Worm (Caenorhabditis elegans) whole organism, mixed stage, embryonic: ENCODE measurements around the gene C16A3.6.

Experiments
- blmp-1 ChIP-seq: fragments of 150-350 bp; optimal IDR thresholded peaks from 2 replicates; lab custom pipeline; 2014; ENCODE audit warnings: missing biosample characterization, missing genetic modification characterization
- ceh-39 ChIP-seq: fragments of 150-350 bp; optimal IDR thresholded peaks from 2 replicates; lab custom pipeline; 2014; ENCODE audit warnings: missing biosample characterization, missing genetic modification characterization
- ceh-43 ChIP-seq: fragments of 200-800 bp; sonication (Bioruptor generic); optimal IDR thresholded peaks from 2 replicates; lab custom pipeline; 2018; ENCODE audit warnings: mild to moderate bottlenecking, missing genetic modification characterization, moderate library complexity, missing compliant biosample characterization
- ceh-83 ChIP-seq: fragments of 200-800 bp; sonication (Bioruptor generic); optimal IDR thresholded peaks from 2 replicates; lab custom pipeline; 2018; ENCODE audit warnings: mild to moderate bottlenecking, missing genetic modification characterization, missing compliant biosample characterization
- ces-1 ChIP-seq: fragments of 150-350 bp; optimal IDR thresholded peaks from 2 replicates; lab custom pipeline; 2014; ENCODE audit warnings: missing biosample characterization, missing genetic modification reagents, missing genetic modification characterization
- drap-1 ChIP-seq: fragments of 200-800 bp; sonication (Bioruptor generic); optimal IDR thresholded peaks from 3 replicates; lab custom pipeline; 2018; ENCODE audit warnings: mild to moderate bottlenecking, missing genetic modification characterization, missing compliant biosample characterization
- elt-1 ChIP-seq: sonication (generic microtip); optimal IDR thresholded peaks from 2 replicates; lab custom pipeline; 2017; ENCODE audit warnings: missing genetic modification characterization, mild to moderate bottlenecking, missing compliant biosample characterization, antibody characterized with exemption, moderate library complexity, borderline replicate concordance; ENCODE audit not compliant: insufficient read depth
- elt-3 ChIP-seq: fragments of 150-350 bp; optimal IDR thresholded peaks from 2 replicates; lab custom pipeline; 2014; ENCODE audit warnings: missing biosample characterization, missing genetic modification characterization
- flh-1 ChIP-seq: fragments of 200-800 bp; sonication (Bioruptor generic); optimal IDR thresholded peaks from 2 replicates; lab custom pipeline; 2018; ENCODE audit warnings: mild to moderate bottlenecking, missing genetic modification characterization, moderate library complexity, missing compliant biosample characterization
- ham-2 ChIP-seq: fragments of 200-800 bp; sonication (Bioruptor generic); optimal IDR thresholded peaks from 2 replicates; lab custom pipeline; 2018; ENCODE audit warnings: mild to moderate bottlenecking, missing genetic modification characterization, missing compliant biosample characterization
- hlh-1 ChIP-seq: fragments of 150-350 bp; optimal IDR thresholded peaks from 2 replicates; lab custom pipeline; 2014; ENCODE audit warnings: missing biosample characterization, missing genetic modification reagents, missing genetic modification characterization
- lin-13 ChIP-seq: fragments of 150-350 bp; optimal IDR thresholded peaks from 2 replicates; lab custom pipeline; 2014; ENCODE audit warnings: missing biosample characterization, missing genetic modification characterization
- lin-32 ChIP-seq: fragments of 200-800 bp; sonication (Bioruptor generic); optimal IDR thresholded peaks from 2 replicates; lab custom pipeline; 2018; ENCODE audit warnings: mild to moderate bottlenecking, missing genetic modification characterization, missing compliant biosample characterization
- lsy-2 ChIP-seq: fragments of 150-350 bp; optimal IDR thresholded peaks from 2 replicates; lab custom pipeline; 2014; ENCODE audit warnings: missing biosample characterization, missing genetic modification characterization
- mab-5 ChIP-seq: fragments of 150-350 bp; optimal IDR thresholded peaks from 2 replicates; lab custom pipeline; 2014; ENCODE audit warnings: missing biosample characterization, missing genetic modification characterization
- mep-1 ChIP-seq: fragments of 150-350 bp; optimal IDR thresholded peaks from 2 replicates; lab custom pipeline; 2017; ENCODE audit warnings: missing biosample characterization, missing genetic modification reagents, missing genetic modification characterization, inconsistent platforms
- mls-2 ChIP-seq: sonication (generic microtip); optimal IDR thresholded peaks from 2 replicates; lab custom pipeline; 2016; ENCODE audit warnings: mild to moderate bottlenecking, missing genetic modification characterization, moderate library complexity, missing compliant biosample characterization
- nhr-12 ChIP-seq: fragments of 150-350 bp; optimal IDR thresholded peaks from 2 replicates; lab custom pipeline; 2014; ENCODE audit warnings: missing biosample characterization, missing genetic modification characterization
- nhr-2 ChIP-seq: fragments of 150-350 bp; optimal IDR thresholded peaks from 2 replicates; lab custom pipeline; 2014; ENCODE audit warnings: missing biosample characterization, missing genetic modification characterization
- nhr-237 ChIP-seq: fragments of 150-350 bp; optimal IDR thresholded peaks from 2 replicates; lab custom pipeline; 2014; ENCODE audit warnings: missing biosample characterization, missing genetic modification characterization
- nhr-28 ChIP-seq: fragments of 150-350 bp; optimal IDR thresholded peaks from 2 replicates; lab custom pipeline; 2014; ENCODE audit warnings: missing biosample characterization, missing genetic modification characterization
- nhr-76 ChIP-seq: sonication (generic microtip); optimal IDR thresholded peaks from 2 replicates; lab custom pipeline; 2017; ENCODE audit warnings: missing biosample characterization, missing genetic modification characterization
- pha-4 ChIP-seq: fragments of 150-350 bp; optimal IDR thresholded peaks from 2 replicates; lab custom pipeline; 2018; ENCODE audit warnings: missing biosample characterization, missing genetic modification reagents, missing genetic modification characterization
- sem-2 ChIP-seq: fragments of 200-800 bp; sonication (Bioruptor generic); optimal IDR thresholded peaks from 2 replicates; lab custom pipeline; 2018; ENCODE audit warnings: mild to moderate bottlenecking, missing genetic modification characterization, missing compliant biosample characterization
- snpc-4 ChIP-seq: fragments of 150-350 bp; optimal IDR thresholded peaks from 2 replicates; lab custom pipeline; 2014; ENCODE audit warnings: missing biosample characterization, missing genetic modification characterization
- sptf-1 ChIP-seq: sonication (generic microtip); optimal IDR thresholded peaks from 2 replicates; lab custom pipeline; 2017; ENCODE audit warnings: mild to moderate bottlenecking, missing genetic modification characterization, moderate library complexity, missing compliant biosample characterization
- unc-120 ChIP-seq: sonication (generic microtip); optimal IDR thresholded peaks from 2 replicates; lab custom pipeline; 2017; ENCODE audit warnings: missing genetic modification characterization, missing compliant biosample characterization; ENCODE audit not compliant: poor library complexity, severe bottlenecking
- unc-39 ChIP-seq: fragments of 150-350 bp; optimal IDR thresholded peaks from 2 replicates; lab custom pipeline; 2014; ENCODE audit warnings: missing biosample characterization, missing genetic modification characterization
- unc-62 ChIP-seq: fragments of 150-350 bp; optimal IDR thresholded peaks from 2 replicates; lab custom pipeline; 2014; ENCODE audit warnings: missing biosample characterization, missing genetic modification reagents, missing genetic modification characterization
- zip-8 ChIP-seq: fragments of 150-350 bp; optimal IDR thresholded peaks from 2 replicates; lab custom pipeline; 2014; ENCODE audit warnings: missing biosample characterization, missing genetic modification characterization
- ztf-11 ChIP-seq: fragments of 150-350 bp; optimal IDR thresholded peaks from 2 replicates; lab custom pipeline; 2014; ENCODE audit warnings: missing biosample characterization, missing genetic modification characterization

Gene C16A3.6

ce11 chrIII:6353084-6353483 lies 25.9 kb upstream of the C16A3.6 start, which contains the start of gene akap-1:
akap-1 (plus strand) TSS chrIII:6353384.
- no peak for TF ChIP-seq elt-1 (tag; lab: Kevin White, UChicago)
- TF ChIP-seq sem-2 (GFP tag; lab: Kevin White, UChicago) = no peak

DNA sequence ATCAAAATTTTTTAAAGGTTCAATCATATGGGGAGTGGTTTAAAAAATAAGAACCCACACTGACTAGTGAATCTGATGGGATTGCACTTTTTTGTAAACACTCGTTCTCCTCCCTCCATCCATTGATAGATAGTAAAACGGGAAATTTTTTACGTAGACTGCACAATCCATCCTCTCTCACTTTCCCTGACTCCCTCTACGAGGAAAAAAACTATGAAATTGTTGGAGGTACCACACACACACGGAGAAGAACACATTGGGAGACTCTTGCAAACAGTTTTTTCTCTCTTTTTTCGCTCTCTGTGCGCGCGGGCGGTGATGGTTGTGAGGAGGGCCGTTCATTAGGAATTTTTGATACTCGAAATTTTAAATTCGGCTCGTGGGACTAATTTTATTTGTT lies 23.7 kb upstream of the C16A3.6 start:
- TF ChIP-seq snpc-4 (tag; lab: Kevin White, UChicago) (no peak), unc-62 (GFP tag; lab: Kevin White, UChicago) (no peak), mab-5 (tag; lab: Kevin White, UChicago) (no peak), pha-4 (tag; lab: Kevin White, UChicago) (no peak), elt-1 (tag; lab: Kevin White, UChicago) (no peak), drap-1 (GFP tag; lab: Kevin White, UChicago) (no peak)
- TF ChIP-seq, all 35 proteins: peak for 0

- no peak for TF ChIP-seq zip-8 (tag; lab: Kevin White, UChicago)
These were observed 23.0 kb upstream of the C16A3.6 start for ce11 chrIII:6356007-6356406.

ce11 chrIII:6356764-6357163 lies 22.2 kb upstream of the C16A3.6 start:
- TF ChIP-seq ham-2 (no peak), snpc-4 (tag; lab: Kevin White, UChicago) (no peak), lsy-2 (tag; lab: Kevin White, UChicago) (no peak), unc-39 (tag; lab: Kevin White, UChicago) (no peak), lin-13 (no peak), sptf-1 (tag; lab: Kevin White, UChicago) (no peak), ces-1 (no peak), ztf-11 (tag; lab: Kevin White, UChicago) (no peak), ceh-39 (no peak), nhr-237 (tag; lab: Kevin White, UChicago) (no peak), unc-120 (tag; lab: Kevin White, UChicago) (no peak), ceh-83 (no peak), mep-1 (tag; lab: Kevin White, UChicago) (no peak), nhr-2 (tag; lab: Kevin White, UChicago) (no peak), nhr-28 (tag; lab: Kevin White, UChicago) (no peak), flh-1 (GFP tag; lab: Kevin White, UChicago) (no peak), drap-1 (GFP tag; lab: Kevin White, UChicago) (no peak), mls-2 (tag; lab: Kevin White, UChicago) (no peak)

- TF ChIP-seq elt-3 (tag; lab: Kevin White, UChicago) (no peak), nhr-2 (tag; lab: Kevin White, UChicago) (no peak), pha-4 (tag; lab: Kevin White, UChicago) (no peak), blmp-1 (tag; lab: Kevin White, UChicago) (no peak), hlh-1 (tag; lab: Kevin White, UChicago) (no peak), drap-1 (GFP tag; lab: Kevin White, UChicago) (no peak), lin-13 (no peak), ham-2 (no peak), ceh-83 (no peak), sem-2 (GFP tag; lab: Kevin White, UChicago) (no peak), lin-32 (no peak), nhr-76 (no peak), nhr-12 (tag; lab: Kevin White, UChicago) (no peak), snpc-4 (tag; lab: Kevin White, UChicago) (no peak), ceh-43 (GFP tag; lab: Kevin White, UChicago) (no peak), mab-5 (tag; lab: Kevin White, UChicago) (no peak), mls-2 (tag; lab: Kevin White, UChicago) (no peak), flh-1 (GFP tag; lab: Kevin White, UChicago) (no peak), unc-62 (GFP tag; lab: Kevin White, UChicago) (no peak), unc-120 (tag; lab: Kevin White, UChicago) (no peak)
- TF ChIP-seq, all 35 proteins: peak for 0
These were observed 20.3 kb upstream of the C16A3.6 start for ce11 chrIII:6358704-6359103.
